Fruit fly (Drosophila melanogaster): ENCODE results near the gene Dysb.
A peak's percentile ranks its signal among the peaks of the same experiment; 100 is the strongest.

The Dysb gene

dm6 chr3L:18898770-18899278, 31.3 kb downstream of the Dysb start, which contains the start of gene RpL26 (continued):
- TF ChIP-seq pum (GFP tag; optimal IDR thresholded peaks at IDR 0.05) (peak; percentile 88), CG4360 (GFP tag; IDR thresholded peaks at IDR 0.05) (no peak), knrl (GFP tag; IDR thresholded peaks at IDR 0.05; ENCODE audit: partially characterized antibody) (peak; percentile 99), CG1602 (GFP tag; optimal IDR thresholded peaks at IDR 0.05) (peak; percentile 78), CG7839 (tag; optimal IDR thresholded peaks at IDR 0.05) (peak; percentile 53), Dll (GFP tag; IDR thresholded peaks at IDR 0.05; ENCODE audit: partially characterized antibody) (peak; percentile 98), CG8388 (GFP tag; optimal IDR thresholded peaks at IDR 0.05) (peak; percentile 66), CG1024 (GFP tag; IDR thresholded peaks at IDR 0.05) (no peak), CG30403 (GFP tag; optimal IDR thresholded peaks at IDR 0.05) (peak; percentile 89), dati (GFP tag; IDR thresholded peaks at IDR 0.05) (no peak), CoRest (tag; optimal IDR thresholded peaks at IDR 0.05) (peak; percentile 90), Chrac-16 (GFP tag; optimal IDR thresholded peaks at IDR 0.05) (peak; percentile 79), bbx (GFP tag; IDR thresholded peaks at IDR 0.05; ENCODE audit: partially characterized antibody) (peak; percentile 85), CG10543 (GFP tag; optimal IDR thresholded peaks at IDR 0.05) (peak; percentile 77), CG12769 (tag; optimal IDR thresholded peaks at IDR 0.05) (peak; percentile 56), CG11723 (GFP tag; optimal IDR thresholded peaks at IDR 0.05) (peak; percentile 60), ac (GFP tag; optimal IDR thresholded peaks at IDR 0.05) (no peak), grau (tag; optimal IDR thresholded peaks at IDR 0.05) (peak; percentile 83), trem (tag; optimal IDR thresholded peaks at IDR 0.05) (peak; percentile 64), CG14667 (GFP tag; IDR thresholded peaks at IDR 0.05) (no peak; the same call in 1 of the 2 replicates), HLH3B (GFP tag; IDR thresholded peaks at IDR 0.05) (0 out of 2 replicates have a peak, but pooled peaks have one; percentile 36), maf-S (GFP tag; optimal IDR thresholded peaks at IDR 0.05) (peak; percentile 86), CG6813 (GFP tag; optimal IDR thresholded peaks at IDR 0.05) (no peak), az2 (GFP tag; optimal IDR thresholded peaks at IDR 0.05) (peak; percentile 53), CG9437 (GFP tag; optimal IDR thresholded peaks at IDR 0.05) (peak; percentile 77), CG33213 (GFP tag; optimal IDR thresholded peaks at IDR 0.05) (peak; percentile 78), Hr78 (GFP tag; optimal IDR thresholded peaks at IDR 0.05) (no peak), CG6175 (GFP tag; IDR thresholded peaks at IDR 0.05) (no peak), rib (GFP tag; IDR thresholded peaks at IDR 0.05) (no peak), Nf-YC (tag; optimal IDR thresholded peaks at IDR 0.05) (peak; percentile 73), Hsf (GFP tag; optimal IDR thresholded peaks at IDR 0.05) (peak; percentile 89), p53 (GFP tag; optimal IDR thresholded peaks at IDR 0.05) (peak; percentile 79), Atf3 (GFP tag; optimal IDR thresholded peaks at IDR 0.05) (peak; percentile 83), Aef1 (GFP tag; IDR thresholded peaks at IDR 0.05) (peak; percentile 71), CkIIα-i1 (GFP tag; IDR thresholded peaks at IDR 0.05) (no peak), yki (optimal IDR thresholded peaks at IDR 0.05) (no peak), Max (GFP tag; optimal IDR thresholded peaks at IDR 0.05) (peak; percentile 63), hb (GFP tag; IDR thresholded peaks at IDR 0.05; ENCODE audit: partially characterized antibody) (peak; percentile 97), CG8089 (GFP tag; optimal IDR thresholded peaks at IDR 0.05) (peak; percentile 81), hkb (optimal IDR thresholded peaks at IDR 0.05) (peak; percentile 78), hkb (GFP tag; IDR thresholded peaks at IDR 0.05) (peak; percentile 23; the same call in 1 of the 2 replicates), NK7.1 (GFP tag; optimal IDR thresholded peaks at IDR 0.05) (peak; percentile 62), Spps (tag; optimal IDR thresholded peaks at IDR 0.05) (no peak), Six4 (GFP tag; optimal IDR thresholded peaks at IDR 0.05) (no peak), crc (GFP tag; optimal IDR thresholded peaks at IDR 0.05) (peak; percentile 65), Gug (GFP tag; IDR thresholded peaks at IDR 0.05) (peak; percentile 67; the same call in 2 of the 4 replicates), PHDP (tag; optimal IDR thresholded peaks at IDR 0.05) (peak; percentile 61), kah (GFP tag; optimal IDR thresholded peaks at IDR 0.05) (peak; percentile 28), CG10274 (GFP tag; optimal IDR thresholded peaks at IDR 0.05) (peak; percentile 7), CG12071 (GFP tag; optimal IDR thresholded peaks at IDR 0.05) (no peak), jing (GFP tag; optimal IDR thresholded peaks at IDR 0.05) (no peak)
